Worm (Caenorhabditis elegans) whole organism, L4/young adult: ENCODE measurements around the gene gst-19.
A peak's percentile ranks its signal among the peaks of the same experiment; 100 is the strongest.

Source experiments
- W03F9.2 ChIP-seq: fragments of 150-350 bp; optimal IDR thresholded peaks from 2 replicates; lab custom pipeline; 2014; ENCODE audit warnings: missing biosample characterization, missing genetic modification characterization
- dao-5 ChIP-seq: sonication (generic microtip); optimal IDR thresholded peaks from 2 replicates; lab custom pipeline; 2016; ENCODE audit warnings: missing genotype, missing genetic modification characterization, moderate library complexity, missing compliant biosample characterization
- him-1 ChIP-seq: sonication (generic microtip); optimal IDR thresholded peaks from 2 replicates; lab custom pipeline; 2016; ENCODE audit warnings: missing genotype, missing genetic modification reagents, missing genetic modification characterization, missing compliant biosample characterization

The gst-19 gene

DNA sequence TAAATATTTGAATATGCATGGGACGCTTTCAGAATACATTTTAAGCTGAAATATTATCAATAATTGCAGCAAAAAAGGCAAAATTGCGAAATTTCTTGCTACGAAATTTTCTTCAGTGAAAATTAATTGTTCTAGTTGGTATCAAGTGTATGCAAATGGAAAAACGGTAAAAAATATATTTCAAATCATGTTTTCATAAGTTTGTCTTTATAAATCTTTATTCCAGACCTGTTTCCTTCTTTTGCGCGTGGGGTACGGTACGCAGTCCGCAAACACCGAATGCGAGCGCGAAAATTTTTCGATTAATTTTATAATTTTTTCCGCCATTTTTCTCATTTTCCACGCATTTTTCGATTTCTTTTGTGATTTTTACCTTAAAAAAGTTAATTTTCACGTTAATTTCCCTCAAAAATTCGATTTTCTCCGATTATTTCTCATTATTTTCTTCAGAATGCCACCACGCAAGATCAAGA is 30.4 kb downstream of the gst-19 start, which contains the start of the genes fbxc-23 and csc-1:
Gene fbxc-23, minus strand, starts transcription at position 51 of the 473 bp plus-strand sequence.
Gene csc-1, plus strand, starts transcription at position 451 of the 473 bp plus-strand sequence.
- TF ChIP-seq him-1 (tag; lab: Kevin White, UChicago) (no peak), W03F9.2 (tag; lab: Kevin White, UChicago) (peak; percentile 52), dao-5 (tag; lab: Kevin White, UChicago) (no peak)

DNA sequence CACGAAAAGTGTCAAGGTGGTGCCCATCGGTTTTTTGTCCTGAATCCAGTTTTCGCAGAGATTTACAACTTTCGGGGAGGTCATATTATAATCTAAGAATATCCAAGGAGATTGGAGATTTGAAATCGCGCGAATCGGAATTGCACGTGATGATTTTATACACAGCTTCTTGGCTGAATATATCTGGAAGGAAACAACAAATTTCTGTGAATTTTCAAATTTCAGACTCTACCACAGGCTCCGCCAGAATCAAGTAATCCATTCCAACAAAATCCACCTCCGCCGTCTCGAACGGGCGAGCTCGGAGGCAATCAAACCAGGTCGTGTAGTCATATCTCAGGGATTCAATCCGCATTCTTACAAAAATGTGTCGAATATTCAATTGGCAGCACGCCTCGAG is 31.7 kb downstream of the gst-19 start:
- TF ChIP-seq dao-5 (tag; lab: Kevin White, UChicago), result no peak
- no peak for TF ChIP-seq W03F9.2 (tag; lab: Kevin White, UChicago)
- TF ChIP-seq him-1 (tag; lab: Kevin White, UChicago), result no peak

DNA sequence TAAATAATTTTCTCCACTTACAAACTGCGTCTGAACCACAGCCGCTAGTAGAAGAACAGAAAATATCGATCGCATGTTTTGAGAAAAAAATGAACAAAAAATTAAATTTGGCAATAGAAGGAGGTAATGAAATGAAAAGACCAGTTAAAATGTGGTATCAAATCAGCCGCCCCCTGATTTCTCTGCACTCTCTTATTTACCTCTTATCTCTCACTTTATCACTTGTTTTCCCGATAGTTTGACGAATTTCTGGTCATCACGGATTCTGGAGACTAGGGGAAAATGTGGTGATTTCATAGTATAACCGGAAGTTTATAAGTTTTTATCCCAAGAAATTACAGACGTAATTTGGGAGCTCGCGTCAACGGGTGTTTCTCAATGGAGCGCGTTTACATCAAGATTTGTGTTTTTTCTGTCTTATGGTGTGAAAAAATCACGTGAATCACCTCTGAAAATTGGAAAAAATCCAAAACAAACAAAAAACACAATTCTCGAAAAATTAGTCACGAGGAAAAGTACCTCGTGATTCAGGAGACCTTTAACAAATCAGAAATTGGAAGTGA is 33.2 kb downstream of the gst-19 start, which contains the start of gene clec-146:
Gene clec-146, minus strand, starts transcription at position 116 of the 563 bp plus-strand sequence.
- no peak for TF ChIP-seq W03F9.2 (tag; lab: Kevin White, UChicago)
- TF ChIP-seq dao-5 (tag; lab: Kevin White, UChicago), result no peak
- TF ChIP-seq him-1 (tag; lab: Kevin White, UChicago), result no peak

DNA sequence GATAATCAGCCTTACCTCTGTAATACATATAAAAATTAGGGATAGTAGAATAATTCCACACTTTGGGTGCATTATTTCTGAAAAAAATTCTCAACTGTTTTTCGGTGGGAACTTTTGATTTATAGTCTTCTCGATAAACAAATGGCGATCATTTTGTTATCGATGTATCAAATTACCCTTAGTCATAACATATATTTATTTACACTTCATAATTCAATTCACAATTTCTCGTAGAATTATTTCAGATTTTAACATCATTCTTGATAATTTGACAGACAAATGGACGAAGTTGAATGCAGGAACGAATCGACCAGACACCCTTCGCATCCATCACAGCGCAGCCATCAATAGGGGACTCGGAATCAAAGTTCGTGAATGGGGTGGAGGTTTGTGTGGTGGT is 36.5 kb downstream of the gst-19 start, which contains the start of gene clec-145:
Gene clec-145, minus strand, starts transcription at position 101 of the 400 bp plus-strand sequence.
- TF ChIP-seq dao-5 (tag; lab: Kevin White, UChicago), result no peak
- TF ChIP-seq him-1 (tag; lab: Kevin White, UChicago), result no peak

DNA sequence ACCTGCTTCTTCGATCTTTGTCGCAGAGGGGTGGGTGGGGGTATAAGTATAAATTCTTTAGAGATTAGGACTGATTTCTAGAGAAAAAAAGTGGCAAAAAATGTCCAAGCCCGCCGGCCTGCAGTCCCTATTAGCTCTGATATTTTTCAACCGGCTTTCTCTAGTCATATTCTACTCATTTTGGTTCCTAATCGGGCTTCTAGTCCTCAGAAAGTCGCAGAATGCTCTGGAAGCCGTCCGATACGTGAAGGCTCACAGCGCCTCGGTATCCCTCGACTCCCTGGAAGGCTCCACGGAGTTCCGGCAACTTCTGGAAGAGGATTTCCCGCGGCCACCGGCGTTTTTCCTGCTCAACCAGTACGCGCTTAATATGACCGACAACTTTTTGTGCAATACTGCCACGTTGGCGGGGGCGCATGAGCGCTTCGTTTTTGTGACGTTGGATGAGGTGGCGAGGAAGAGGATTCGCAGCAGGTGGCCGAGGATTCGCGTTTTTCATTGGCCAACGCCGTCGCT is 41.2 kb downstream of the gst-19 start, which contains the start of gene Y48E1B.8:
Gene Y48E1B.8, plus strand, starts transcription at position 51 of the 516 bp plus-strand sequence.
- TF ChIP-seq W03F9.2 (tag; lab: Kevin White, UChicago), result no peak
- TF ChIP-seq him-1 (tag; lab: Kevin White, UChicago), result no peak
- TF ChIP-seq dao-5 (tag; lab: Kevin White, UChicago), result no peak
